Worm (Caenorhabditis elegans) whole organism, L1 larva: Measurements from ENCODE around the gene sri-27.

ENCODE experiments used
- efl-1 ChIP-seq, 4 experiments: fragments of 150-350 bp; optimal IDR thresholded peaks in 3 of 4; peaks in 1 of 4; 1 replicate in 1 of 4; 2 replicates in 3 of 4; lab custom pipeline; 2014; ENCODE audit warnings: missing biosample characterization in 2 of 4, missing genetic modification characterization in 2 of 4, missing genetic modification reagents in 2 of 4
- egl-13 ChIP-seq: sonication (generic microtip); optimal IDR thresholded peaks from 2 replicates; lab custom pipeline; 2016; ENCODE audit warnings: missing genotype, missing genetic modification reagents, missing genetic modification characterization, missing compliant biosample characterization
- nhr-77 ChIP-seq: fragments of 150-350 bp; optimal IDR thresholded peaks from 2 replicates; lab custom pipeline; 2014; ENCODE audit warnings: missing biosample characterization, missing genetic modification characterization
- snu-23 ChIP-seq: sonication (generic microtip); optimal IDR thresholded peaks from 2 replicates; lab custom pipeline; 2016; ENCODE audit warnings: missing genetic modification characterization, missing compliant biosample characterization
- unc-30 ChIP-seq: sonication (generic microtip); optimal IDR thresholded peaks from 2 replicates; lab custom pipeline; 2017; ENCODE audit warnings: missing biosample characterization, missing genetic modification characterization

DNA sequence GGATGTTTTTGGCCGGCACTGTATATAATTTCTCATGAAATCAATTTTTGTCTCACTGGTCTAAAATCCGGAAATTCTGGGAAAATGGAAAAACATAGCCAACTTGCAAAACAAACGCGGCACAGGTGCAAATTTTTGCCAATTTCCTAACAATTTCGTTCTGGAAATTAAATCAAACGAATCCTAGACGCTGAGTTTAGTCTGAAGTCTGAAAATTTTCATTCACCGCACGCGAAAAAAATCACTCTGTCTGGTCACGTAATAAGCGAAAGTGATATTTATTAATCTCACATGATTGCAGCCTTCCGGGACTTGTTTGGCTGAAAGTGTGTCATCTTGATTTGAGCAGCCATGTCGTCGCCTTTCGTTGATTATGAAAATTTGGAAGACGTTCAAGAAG lies 8.6 kb upstream of the sri-27 start, which contains the start of gene srw-103:
- TF ChIP-seq nhr-77, result no peak
- no peak for TF ChIP-seq unc-30 (tag; lab: Kevin White, UChicago)
- no peak for TF ChIP-seq egl-13
- TF ChIP-seq efl-1 (optimal IDR thresholded peaks at IDR 0.05; lab: Kevin White, UChicago), result no peak
- no peak for TF ChIP-seq efl-1 (GFP tag; optimal IDR thresholded peaks at IDR 0.05 in 1 of 2; lab: Kevin White, UChicago)
- TF ChIP-seq snu-23 (GFP tag; lab: Kevin White, UChicago), result no peak
